Fruit fly (Drosophila melanogaster) whole organism, embryonic: ENCODE data around the gene Gsc.

ENCODE experiments used
- BEAF-32 ChIP-seq: fragments of 200-800 bp; sonication (Bioruptor generic); optimal IDR thresholded peaks from 3 replicates; lab custom pipeline; 2017; ENCODE audit warnings: missing biosample characterization, missing genetic modification characterization, mild to moderate bottlenecking, moderate library complexity, missing genetic modification reagents
- CG1024 ChIP-seq: fragments of 200-800 bp; sonication (Bioruptor generic); IDR thresholded peaks from 2 replicates; pipeline ENCODE4 v1.3.6; 2022; ENCODE audit warnings: missing biosample characterization, missing genetic modification characterization
- CG10267 ChIP-seq: fragments of 200-800 bp; sonication (Bioruptor generic); optimal IDR thresholded peaks from 2 replicates; lab custom pipeline; 2018; ENCODE audit warnings: missing biosample characterization, mild to moderate bottlenecking, missing genetic modification characterization, moderate library complexity
- CG11247 ChIP-seq: fragments of 200-800 bp; sonication (Bioruptor generic); IDR thresholded peaks from 2 replicates; pipeline ENCODE4 v1.3.6; 2022; ENCODE audit warnings: missing biosample characterization, missing genetic modification characterization
- CG13287 ChIP-seq: fragments of 200-800 bp; sonication (Bioruptor generic); IDR thresholded peaks from 2 replicates; pipeline ENCODE4 v1.3.6; 2022; ENCODE audit warnings: missing biosample characterization, missing genetic modification characterization; ENCODE audit not compliant: partially characterized antibody
- CG14710 ChIP-seq: fragments of 200-800 bp; sonication (Bioruptor generic); optimal IDR thresholded peaks from 3 replicates; lab custom pipeline; 2019; ENCODE audit warnings: missing biosample characterization, mild to moderate bottlenecking, missing genetic modification characterization, moderate library complexity
- CG1647 ChIP-seq: fragments of 200-800 bp; sonication (Bioruptor generic); optimal IDR thresholded peaks from 3 replicates; lab custom pipeline; 2016; ENCODE audit warnings: missing biosample characterization, missing genetic modification characterization
- CG16813 ChIP-seq: fragments of 200-800 bp; sonication (Bioruptor generic); IDR thresholded peaks from 3 replicates; pipeline ENCODE4 v1.3.6; 2022; ENCODE audit warnings: missing biosample characterization, missing genetic modification characterization; ENCODE audit not compliant: partially characterized antibody
- CG17359 ChIP-seq: fragments of 200-800 bp; sonication (Bioruptor generic); optimal IDR thresholded peaks from 3 replicates; lab custom pipeline; 2018; ENCODE audit warnings: missing biosample characterization, mild to moderate bottlenecking, missing genetic modification characterization, moderate library complexity
- CG17568 ChIP-seq: fragments of 200-800 bp; sonication (Bioruptor generic); optimal IDR thresholded peaks from 2 replicates; lab custom pipeline; 2018; ENCODE audit warnings: missing biosample characterization, mild to moderate bottlenecking, missing genetic modification characterization, moderate library complexity
- CG2129 ChIP-seq: fragments of 200-800 bp; sonication (Bioruptor generic); IDR thresholded peaks from 2 replicates; pipeline ENCODE4 v1.3.6; 2022; ENCODE audit warnings: missing biosample characterization, missing genetic modification characterization; ENCODE audit not compliant: partially characterized antibody
- CG2712 ChIP-seq: fragments of 200-800 bp; optimal IDR thresholded peaks from 3 replicates; lab custom pipeline; 2019; ENCODE audit warnings: missing biosample characterization, mild to moderate bottlenecking, missing genetic modification characterization, moderate library complexity
- CG31441 ChIP-seq: fragments of 200-800 bp; sonication (Bioruptor generic); IDR thresholded peaks from 2 replicates; pipeline ENCODE4 v1.3.6; 2022; ENCODE audit warnings: missing biosample characterization, missing genetic modification characterization
- CG34224 ChIP-seq: fragments of 200-800 bp; sonication (Bioruptor generic); IDR thresholded peaks from 3 replicates; pipeline ENCODE4 v1.3.6; 2022; ENCODE audit warnings: missing biosample characterization, missing genetic modification characterization; ENCODE audit not compliant: partially characterized antibody
- CG34422 ChIP-seq: fragments of 200-800 bp; sonication (Bioruptor generic); IDR thresholded peaks from 3 replicates; pipeline ENCODE4 v1.3.6; 2022; ENCODE audit warnings: missing biosample characterization, missing genetic modification characterization
- CG42726 ChIP-seq: fragments of 200-800 bp; sonication (Bioruptor generic); IDR thresholded peaks from 2 replicates; pipeline ENCODE4 v1.3.6; 2022; ENCODE audit warnings: missing biosample characterization, missing genetic modification characterization; ENCODE audit not compliant: partially characterized antibody
- CG9876 ChIP-seq: fragments of 200-800 bp; sonication (Bioruptor generic); optimal IDR thresholded peaks from 2 replicates; lab custom pipeline; 2016; ENCODE audit warnings: missing biosample characterization, missing genetic modification characterization
- CoRest ChIP-seq: fragments of 200-800 bp; sonication (Bioruptor generic); optimal IDR thresholded peaks from 3 replicates; lab custom pipeline; 2018; ENCODE audit warnings: missing biosample characterization, mild to moderate bottlenecking, missing genetic modification characterization, moderate library complexity
- Dref ChIP-seq: fragments of 200-800 bp; sonication (Bioruptor generic); IDR thresholded peaks from 2 replicates; pipeline ENCODE4 v1.3.6; 2022; ENCODE audit warnings: missing biosample characterization, missing genetic modification characterization
- E2f2 ChIP-seq: fragments of 200-800 bp; sonication (Bioruptor generic); IDR thresholded peaks from 2 replicates; pipeline ENCODE4 v1.3.6; 2022; ENCODE audit warnings: missing biosample characterization, missing genetic modification characterization
- Elba2 ChIP-seq: fragments of 200-800 bp; sonication (Bioruptor generic); optimal IDR thresholded peaks from 3 replicates; lab custom pipeline; 2016; ENCODE audit warnings: missing biosample characterization, missing genetic modification characterization
- Ets97D ChIP-seq: fragments of 200-800 bp; sonication (Bioruptor generic); optimal IDR thresholded peaks from 3 replicates; lab custom pipeline; 2016; ENCODE audit warnings: missing biosample characterization, missing genetic modification characterization
- Fer2 ChIP-seq: fragments of 200-800 bp; sonication (Bioruptor generic); optimal IDR thresholded peaks from 2 replicates; lab custom pipeline; 2018; ENCODE audit warnings: missing biosample characterization, mild to moderate bottlenecking, missing genetic modification characterization, moderate library complexity
- HLH4C ChIP-seq: fragments of 200-800 bp; sonication (Bioruptor generic); IDR thresholded peaks from 3 replicates; pipeline ENCODE4 v1.3.6; 2022; ENCODE audit warnings: missing biosample characterization, missing genetic modification characterization; ENCODE audit not compliant: partially characterized antibody
- Lhr ChIP-seq: fragments of 200-800 bp; sonication (Bioruptor generic); optimal IDR thresholded peaks from 3 replicates; lab custom pipeline; 2017; ENCODE audit warnings: mild to moderate bottlenecking, missing biosample characterization, missing genetic modification reagents, missing genetic modification characterization
- Lpt ChIP-seq: fragments of >200 bp; optimal IDR thresholded peaks from 2 replicates; lab custom pipeline; 2018; ENCODE audit warnings: missing biosample characterization, missing genetic modification characterization
- Myb ChIP-seq: fragments of 200-800 bp; sonication (Bioruptor generic); optimal IDR thresholded peaks from 2 replicates; lab custom pipeline; 2016; ENCODE audit warnings: missing biosample characterization, missing genetic modification characterization
- Opbp ChIP-seq: fragments of 200-800 bp; sonication (Bioruptor generic); IDR thresholded peaks from 3 replicates; pipeline ENCODE4 v1.3.6; 2022; ENCODE audit warnings: missing biosample characterization, missing genetic modification characterization; ENCODE audit not compliant: partially characterized antibody
- PHDP ChIP-seq: fragments of 200-800 bp; sonication (Bioruptor generic); optimal IDR thresholded peaks from 3 replicates; lab custom pipeline; 2018; ENCODE audit warnings: missing biosample characterization, mild to moderate bottlenecking, missing genetic modification characterization, moderate library complexity
- Scr ChIP-seq: fragments of 200-800 bp; sonication (Bioruptor generic); IDR thresholded peaks from 2 replicates; pipeline ENCODE4 v1.3.6; 2022; ENCODE audit warnings: missing biosample characterization, missing genetic modification characterization; ENCODE audit not compliant: partially characterized antibody
- Sin3A ChIP-seq: fragments of >200 bp; optimal IDR thresholded peaks from 2 replicates; lab custom pipeline; 2018
- Sry-β ChIP-seq: fragments of 200-800 bp; sonication (Bioruptor generic); optimal IDR thresholded peaks from 2 replicates; lab custom pipeline; 2018; ENCODE audit warnings: missing biosample characterization, mild to moderate bottlenecking, missing genetic modification characterization, moderate library complexity
- YL-1 ChIP-seq: fragments of 200-800 bp; sonication (Bioruptor generic); optimal IDR thresholded peaks from 3 replicates; lab custom pipeline; 2017; ENCODE audit warnings: missing biosample characterization, mild to moderate bottlenecking, missing genetic modification characterization
- cg ChIP-seq: fragments of 200-800 bp; sonication (Bioruptor generic); optimal IDR thresholded peaks from 3 replicates; lab custom pipeline; 2019; ENCODE audit warnings: missing biosample characterization, mild to moderate bottlenecking, missing genetic modification characterization, moderate library complexity
- dm ChIP-seq: fragments of 200-800 bp; sonication (Bioruptor generic); optimal IDR thresholded peaks from 3 replicates; lab custom pipeline; 2016; ENCODE audit warnings: missing biosample characterization, missing genetic modification characterization
- fd102C ChIP-seq: fragments of 200-800 bp; sonication (Bioruptor generic); optimal IDR thresholded peaks from 2 replicates; lab custom pipeline; 2018; ENCODE audit warnings: missing biosample characterization, mild to moderate bottlenecking, missing genetic modification characterization, moderate library complexity
- fd96Cb ChIP-seq: fragments of 200-800 bp; sonication (Bioruptor generic); optimal IDR thresholded peaks from 2 replicates; lab custom pipeline; 2018; ENCODE audit warnings: missing biosample characterization, mild to moderate bottlenecking, missing genetic modification characterization, moderate library complexity
- ftz-f1 ChIP-seq: fragments of 200-800 bp; sonication (Bioruptor generic); optimal IDR thresholded peaks from 2 replicates; lab custom pipeline; 2016; ENCODE audit warnings: missing biosample characterization, missing genetic modification characterization
- gcm ChIP-seq: fragments of 200-800 bp; sonication (Bioruptor generic); optimal IDR thresholded peaks from 2 replicates; lab custom pipeline; 2019; ENCODE audit warnings: missing biosample characterization, mild to moderate bottlenecking, missing genetic modification characterization, moderate library complexity
- gfzf ChIP-seq: fragments of 200-800 bp; sonication (Bioruptor generic); optimal IDR thresholded peaks from 2 replicates; lab custom pipeline; 2016; ENCODE audit warnings: missing biosample characterization, mild to moderate bottlenecking, missing genetic modification characterization, moderate library complexity
- hth ChIP-seq: fragments of >200 bp; optimal IDR thresholded peaks from 2 replicates; lab custom pipeline; 2017; ENCODE audit warnings: inconsistent platforms
- lola ChIP-seq, 3 experiments: fragments of >200 bp in 2 of 3; fragments of 200-800 bp in 1 of 3; sonication (Bioruptor generic) in 1 of 3; optimal IDR thresholded peaks; 2 replicates each; lab custom pipeline; 2017 to 2019; ENCODE audit warnings: missing biosample characterization in 3 of 3, missing genetic modification characterization in 3 of 3, mild to moderate bottlenecking in 1 of 3, moderate library complexity in 1 of 3
- maf-S ChIP-seq: fragments of 200-800 bp; sonication (Bioruptor generic); optimal IDR thresholded peaks from 2 replicates; lab custom pipeline; 2016; ENCODE audit warnings: missing biosample characterization, missing genetic modification characterization
- mld ChIP-seq: fragments of 200-800 bp; sonication (Bioruptor generic); IDR thresholded peaks from 3 replicates; pipeline ENCODE4 v1.3.6; 2022; ENCODE audit warnings: missing biosample characterization, missing genetic modification characterization; ENCODE audit not compliant: partially characterized antibody
- org-1 ChIP-seq: fragments of 200-800 bp; sonication (Bioruptor generic); optimal IDR thresholded peaks from 2 replicates; lab custom pipeline; 2017; ENCODE audit warnings: missing biosample characterization, missing genetic modification characterization
- pzg ChIP-seq: fragments of 200-800 bp; sonication (Bioruptor generic); optimal IDR thresholded peaks from 3 replicates; lab custom pipeline; 2018; ENCODE audit warnings: missing biosample characterization, mild to moderate bottlenecking, missing genetic modification characterization, moderate library complexity
- tna ChIP-seq: fragments of 200-800 bp; sonication (Bioruptor generic); IDR thresholded peaks from 2 replicates; pipeline ENCODE4 v1.3.6; 2022; ENCODE audit warnings: missing biosample characterization, missing genetic modification characterization; ENCODE audit not compliant: partially characterized antibody
- unc-4 ChIP-seq: fragments of 200-800 bp; sonication (Bioruptor generic); IDR thresholded peaks from 2 replicates; pipeline ENCODE4 v1.3.6; 2022; ENCODE audit warnings: missing biosample characterization, missing genetic modification characterization; ENCODE audit not compliant: partially characterized antibody

Gene Gsc

DNA sequence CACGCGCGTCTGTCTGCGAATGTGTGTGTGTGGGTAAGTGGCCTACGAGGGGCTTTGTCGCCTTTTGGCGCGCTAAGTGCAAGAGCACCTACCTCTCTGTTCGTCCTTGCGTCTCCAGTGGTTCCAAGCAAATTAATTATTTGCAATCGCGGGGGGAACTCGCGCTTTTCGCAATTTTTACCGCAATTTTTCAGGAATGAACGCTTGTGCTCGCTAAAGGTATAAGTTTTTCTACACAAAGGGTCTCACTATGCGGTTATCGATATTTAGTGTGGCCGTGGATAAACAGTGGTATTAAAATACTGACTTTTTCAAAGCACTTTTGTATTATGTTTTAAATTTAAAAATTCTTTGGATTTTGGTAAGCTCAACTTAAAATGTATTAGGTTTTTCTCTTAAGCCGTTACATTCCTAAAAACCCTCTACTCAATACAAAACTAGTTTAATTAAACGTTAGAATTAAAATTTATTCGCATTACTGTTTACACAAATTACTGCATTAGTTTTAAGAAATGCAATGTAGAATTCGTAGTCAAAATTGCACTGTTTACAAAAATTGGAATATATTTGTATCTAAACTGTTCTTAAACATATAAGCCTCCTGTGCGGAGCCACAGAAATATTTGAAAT, 52.0 kb downstream of the Gsc start, which contains the start of gene lwr:
Gene lwr (minus strand): TSS at position 243 of the 630 bp plus-strand sequence.
- no peak for TF ChIP-seq mld (GFP tag; lab: Robert Waterston, UW)
- TF ChIP-seq ftz-f1 (GFP tag; lab: Kevin White, UChicago) = no peak
- TF ChIP-seq dm = peak; percentile 43
- peak; percentile 33; the same call in 1 of the 3 replicates for TF ChIP-seq HLH4C
- TF ChIP-seq CG17568 (GFP tag; lab: Kevin White, UChicago) = no peak
- TF ChIP-seq Myb = peak; percentile 73
- peak; percentile 27; the same call in 1 of the 2 replicates for TF ChIP-seq CG2129 (GFP tag; lab: Robert Waterston, UW)
- TF ChIP-seq Sry-β (GFP tag; lab: Kevin White, UChicago) = no peak
- TF ChIP-seq CG17359 (tag; lab: Kevin White, UChicago) = no peak
- TF ChIP-seq fd102C (GFP tag; lab: Kevin White, UChicago) = no peak
- peak; percentile 73 for TF ChIP-seq CG13287 (GFP tag; lab: Robert Waterston, UW)
- 0 out of 2 replicates have a peak, but pooled peaks have one; percentile 28 for TF ChIP-seq tna (GFP tag; lab: Robert Waterston, UW)
- no peak for TF ChIP-seq CG31441 (GFP tag; lab: Robert Waterston, UW)
- TF ChIP-seq unc-4 (GFP tag; lab: Robert Waterston, UW) = peak; percentile 65
- TF ChIP-seq CG10267 (tag; lab: Kevin White, UChicago) = peak; percentile 29
- peak; percentile 38 for TF ChIP-seq CG14710
- peak; percentile 57; the same call in 2 of the 3 replicates for TF ChIP-seq CG16813 (GFP tag; lab: Robert Waterston, UW)
- TF ChIP-seq YL-1 (GFP tag; lab: Kevin White, UChicago) = peak; percentile 83
- TF ChIP-seq E2f2 = peak; percentile 75
- TF ChIP-seq lola (GFP tag; optimal IDR thresholded peaks at IDR 0.05; lab: Kevin White, UChicago) = no peak
- no peak for TF ChIP-seq CG34422 (GFP tag; lab: Robert Waterston, UW)
- TF ChIP-seq CoRest (tag; lab: Kevin White, UChicago) = peak; percentile 15
- peak; percentile 83 for TF ChIP-seq gfzf (GFP tag; lab: Kevin White, UChicago)
- TF ChIP-seq pzg (GFP tag; lab: Kevin White, UChicago) = peak; percentile 69
- TF ChIP-seq Sin3A (lab: Kevin White, UChicago) = peak; percentile 61
- TF ChIP-seq Elba2 (GFP tag; lab: Kevin White, UChicago) = no peak
- TF ChIP-seq Ets97D = peak; percentile 27
- peak; percentile 79 for TF ChIP-seq BEAF-32 (GFP tag; lab: Kevin White, UChicago)
- TF ChIP-seq maf-S (GFP tag; lab: Kevin White, UChicago) = no peak
- no peak for TF ChIP-seq CG1647 (GFP tag; lab: Kevin White, UChicago)
- TF ChIP-seq CG2712 (tag; lab: Kevin White, UChicago) = peak; percentile 14
- peak; percentile 47; the same call in 1 of the 2 replicates for TF ChIP-seq CG42726 (GFP tag; lab: Robert Waterston, UW)
- TF ChIP-seq org-1 = no peak
- TF ChIP-seq Dref (GFP tag; lab: Robert Waterston, UW) = peak; percentile 72
- TF ChIP-seq gcm = no peak
- no peak for TF ChIP-seq hth (lab: Kevin White, UChicago)
- peak; percentile 57 for TF ChIP-seq Scr (GFP tag; lab: Robert Waterston, UW)
- no peak for TF ChIP-seq CG11247 (GFP tag; lab: Robert Waterston, UW)
- TF ChIP-seq Fer2 (tag; lab: Kevin White, UChicago) = no peak
- TF ChIP-seq CG34224 (GFP tag; lab: Robert Waterston, UW) = peak; percentile 27; the same call in 2 of the 3 replicates
- TF ChIP-seq PHDP (tag; lab: Kevin White, UChicago) = peak; percentile 6
- TF ChIP-seq cg = peak; percentile 71
- peak; percentile 64; the same call in 1 of the 3 replicates for TF ChIP-seq Opbp (GFP tag; lab: Robert Waterston, UW)
- TF ChIP-seq CG9876 = no peak
- TF ChIP-seq Lhr (GFP tag; lab: Kevin White, UChicago) = peak; percentile 50
- TF ChIP-seq CG1024 = no peak
- no peak for TF ChIP-seq fd96Cb (tag; lab: Kevin White, UChicago)
- no peak for TF ChIP-seq Lpt (GFP tag; lab: Kevin White, UChicago)
